ENCODE assay signal across 2 worm cellular contexts in genomic region chrIV:3399015-3399722, ce11.
TF ChIP-seq lines count a peak whose summit lies in the region.

Gene dyf-3 (minus strand): TSS chrIV:3399231.
Gene pdhb-1 (plus strand): TSS chrIV:3399672.

TF ChIP-seq in whole organism, L1 larva, 84 proteins besides CTCF, POLR2A, EP300 and RAD21 (continued from another document):
- no peak for TF ChIP-seq swsn-7 (tag; optimal IDR thresholded peaks at IDR 0.05; lab: Kevin White, UChicago)
- TF ChIP-seq skn-1 (tag; optimal IDR thresholded peaks at IDR 0.05; lab: Kevin White, UChicago): no peak
- no peak for TF ChIP-seq sup-37 (GFP tag; optimal IDR thresholded peaks at IDR 0.05; lab: Kevin White, UChicago)
- TF ChIP-seq ceh-82 (tag; optimal IDR thresholded peaks at IDR 0.05; lab: Kevin White, UChicago): peak in 1 of 3 experiments; percentile 48
- no peak for TF ChIP-seq mef-2 (tag; optimal IDR thresholded peaks at IDR 0.05; lab: Kevin White, UChicago)
- peak; percentile 26 to 59 for TF ChIP-seq lin-35 (GFP tag; optimal IDR thresholded peaks at IDR 0.05; lab: Kevin White, UChicago)
- no peak for TF ChIP-seq rnt-1 (tag; optimal IDR thresholded peaks at IDR 0.05; lab: Kevin White, UChicago)
- TF ChIP-seq alr-1 (tag; optimal IDR thresholded peaks at IDR 0.05; lab: Kevin White, UChicago; ENCODE audit: borderline replicate concordance): no peak
- peak in 1 of 2 experiments; percentile 37 for TF ChIP-seq mdl-1 (tag; optimal IDR thresholded peaks at IDR 0.05; lab: Kevin White, UChicago)
- TF ChIP-seq mep-1 (tag; optimal IDR thresholded peaks at IDR 0.05; lab: Kevin White, UChicago): peak; percentile 40
- TF ChIP-seq elt-3 (tag; optimal IDR thresholded peaks at IDR 0.05; lab: Kevin White, UChicago): no peak
- TF ChIP-seq C34B4.2 (tag; optimal IDR thresholded peaks at IDR 0.05; lab: Kevin White, UChicago): no peak
- TF ChIP-seq mab-9 (GFP tag; IDR thresholded peaks at IDR 0.05; lab: Robert Waterston, UW): no peak
- no peak for TF ChIP-seq egl-13 (tag; optimal IDR thresholded peaks at IDR 0.05; lab: Kevin White, UChicago)
- no peak for TF ChIP-seq egl-27 (tag; optimal IDR thresholded peaks at IDR 0.05; lab: Kevin White, UChicago)
- TF ChIP-seq hpl-2 (GFP tag; optimal IDR thresholded peaks at IDR 0.05; lab: Kevin White, UChicago): no peak
- TF ChIP-seq jun-1 (tag; optimal IDR thresholded peaks at IDR 0.05; lab: Kevin White, UChicago): no peak
- TF ChIP-seq nhr-47 (tag; optimal IDR thresholded peaks at IDR 0.05; lab: Kevin White, UChicago): no peak
- no peak for TF ChIP-seq grh-1 (GFP tag; IDR thresholded peaks at IDR 0.05; lab: Robert Waterston, UW)
- no peak for TF ChIP-seq ztf-4 (tag; optimal IDR thresholded peaks at IDR 0.05; lab: Kevin White, UChicago)
- TF ChIP-seq Y116A8C.19 (tag; optimal IDR thresholded peaks at IDR 0.05; lab: Kevin White, UChicago; ENCODE audit: borderline replicate concordance): no peak
- peak; percentile 69 for TF ChIP-seq nhr-85 (tag; lab: Kevin White, UChicago)
- no peak for TF ChIP-seq ceh-90 (tag; optimal IDR thresholded peaks at IDR 0.05; lab: Kevin White, UChicago)
- TF ChIP-seq ceh-8 (GFP tag; optimal IDR thresholded peaks at IDR 0.05; lab: Kevin White, UChicago): no peak
- peak; percentile 37 to 56 (median 48) for TF ChIP-seq dpl-1 (GFP tag; optimal IDR thresholded peaks at IDR 0.05; lab: Kevin White, UChicago)
- TF ChIP-seq zag-1 (tag; optimal IDR thresholded peaks at IDR 0.05; lab: Kevin White, UChicago): no peak
- peak; percentile 88 to 97 for TF ChIP-seq lsy-2 (tag; optimal IDR thresholded peaks at IDR 0.05; lab: Kevin White, UChicago)
- no peak for TF ChIP-seq unc-98 (GFP tag; IDR thresholded peaks at IDR 0.05; lab: Robert Waterston, UW)
- TF ChIP-seq unc-130 (tag; optimal IDR thresholded peaks at IDR 0.05; lab: Kevin White, UChicago): peak; percentile 23
- no peak for TF ChIP-seq fkh-4 (tag; optimal IDR thresholded peaks at IDR 0.05; lab: Kevin White, UChicago; ENCODE audit: borderline replicate concordance)
- peak; percentile 46 to 61 for TF ChIP-seq efl-1 (optimal IDR thresholded peaks at IDR 0.05; lab: Kevin White, UChicago)
- peak; percentile 56 to 94 for TF ChIP-seq efl-1 (GFP tag; optimal IDR thresholded peaks at IDR 0.05 in 1 of 2; lab: Kevin White, UChicago)
- TF ChIP-seq nhr-19 (GFP tag; conservative IDR thresholded peaks at IDR 0.05; lab: Robert Waterston, UW): no peak
- no peak for TF ChIP-seq snpc-4 (tag; optimal IDR thresholded peaks at IDR 0.05; lab: Kevin White, UChicago)
- TF ChIP-seq unc-30 (tag; optimal IDR thresholded peaks at IDR 0.05; lab: Kevin White, UChicago): no peak
- TF ChIP-seq snu-23 (GFP tag; optimal IDR thresholded peaks at IDR 0.05; lab: Kevin White, UChicago): peak; percentile 38
- TF ChIP-seq nhr-77 (tag; optimal IDR thresholded peaks at IDR 0.05; lab: Kevin White, UChicago): peak; percentile 29
- TF ChIP-seq nhr-90 (tag; optimal IDR thresholded peaks at IDR 0.05; lab: Kevin White, UChicago; ENCODE audit: poor library complexity): no peak
- peak; percentile 41 for TF ChIP-seq tbx-2 (tag; optimal IDR thresholded peaks at IDR 0.05; lab: Kevin White, UChicago)
- no peak for TF ChIP-seq unc-62 (GFP tag; optimal IDR thresholded peaks at IDR 0.05; lab: Kevin White, UChicago)
- no peak for TF ChIP-seq lin-39 (tag; optimal IDR thresholded peaks at IDR 0.05; lab: Kevin White, UChicago)
- TF ChIP-seq fkh-8 (tag; optimal IDR thresholded peaks at IDR 0.05; lab: Kevin White, UChicago): peak; percentile 54
- no peak for TF ChIP-seq aha-1 (tag; optimal IDR thresholded peaks at IDR 0.05; lab: Kevin White, UChicago)
- no peak for TF ChIP-seq fos-1 (tag; optimal IDR thresholded peaks at IDR 0.05; lab: Kevin White, UChicago)
- no peak for TF ChIP-seq lin-15B (tag; optimal IDR thresholded peaks at IDR 0.05; lab: Kevin White, UChicago)
- no peak for TF ChIP-seq vab-15 (tag; optimal IDR thresholded peaks at IDR 0.05; lab: Kevin White, UChicago)
- no peak for TF ChIP-seq isw-1 (GFP tag; IDR thresholded peaks at IDR 0.05; lab: Robert Waterston, UW)
- no peak for TF ChIP-seq nhr-20 (tag; optimal IDR thresholded peaks at IDR 0.05; lab: Kevin White, UChicago)
- no peak for TF ChIP-seq sptf-1 (tag; optimal IDR thresholded peaks at IDR 0.05; lab: Kevin White, UChicago)
- TF ChIP-seq lir-3 (tag; optimal IDR thresholded peaks at IDR 0.05; lab: Kevin White, UChicago; ENCODE audit: poor library complexity): no peak
- no peak for TF ChIP-seq nhr-11 (tag; optimal IDR thresholded peaks at IDR 0.05; lab: Kevin White, UChicago)
- TF ChIP-seq tlp-1 (tag; optimal IDR thresholded peaks at IDR 0.05; lab: Kevin White, UChicago): no peak
- TF ChIP-seq C04F5.9 (tag; optimal IDR thresholded peaks at IDR 0.05; lab: Kevin White, UChicago): no peak
- no peak for TF ChIP-seq ceh-88 (GFP tag; IDR thresholded peaks at IDR 0.05; lab: Robert Waterston, UW)
- TF ChIP-seq pag-3 (tag; optimal IDR thresholded peaks at IDR 0.05; lab: Kevin White, UChicago; ENCODE audit: borderline replicate concordance, insufficient read depth): no peak
- TF ChIP-seq zip-4 (GFP tag; optimal IDR thresholded peaks at IDR 0.05; lab: Kevin White, UChicago): no peak
- no peak for TF ChIP-seq ces-1 (GFP tag; optimal IDR thresholded peaks at IDR 0.05; lab: Kevin White, UChicago)
- TF ChIP-seq hlh-17 (GFP tag; optimal IDR thresholded peaks at IDR 0.05; lab: Kevin White, UChicago; ENCODE audit: borderline replicate concordance): no peak
- TF ChIP-seq nhr-71 (tag; optimal IDR thresholded peaks at IDR 0.05; lab: Kevin White, UChicago): no peak
- no peak for TF ChIP-seq nhr-84 (tag; optimal IDR thresholded peaks at IDR 0.05; lab: Kevin White, UChicago)
- TF ChIP-seq efl-3 (GFP tag; optimal IDR thresholded peaks at IDR 0.05; lab: Kevin White, UChicago): no peak
- TF ChIP-seq nhr-237 (tag; optimal IDR thresholded peaks at IDR 0.05; lab: Kevin White, UChicago): no peak
- TF ChIP-seq nhr-12 (tag; optimal IDR thresholded peaks at IDR 0.05; lab: Kevin White, UChicago): no peak
- TF ChIP-seq dsc-1 (tag; optimal IDR thresholded peaks at IDR 0.05; lab: Kevin White, UChicago): peak; percentile 16
- no peak for TF ChIP-seq elt-2 (tag; optimal IDR thresholded peaks at IDR 0.05; lab: Kevin White, UChicago)

TF ChIP-seq in whole organism, L3 larva, 47 proteins besides CTCF, POLR2A, EP300 and RAD21 (continued from another document):
- TF ChIP-seq fos-1 (tag; optimal IDR thresholded peaks at IDR 0.05; lab: Kevin White, UChicago) (no peak), tbx-2 (tag; optimal IDR thresholded peaks at IDR 0.05; lab: Kevin White, UChicago) (no peak), skn-1 (tag; optimal IDR thresholded peaks at IDR 0.05; lab: Kevin White, UChicago) (no peak), zag-1 (tag; optimal IDR thresholded peaks at IDR 0.05; lab: Kevin White, UChicago) (no peak), nhr-28 (tag; optimal IDR thresholded peaks at IDR 0.05; lab: Kevin White, UChicago) (no peak), nhr-67 (tag; optimal IDR thresholded peaks at IDR 0.05; lab: Kevin White, UChicago) (no peak)
